Worm (Caenorhabditis elegans): Measurements from ENCODE around the gene lro-1.

- TF ChIP-seq egl-27 (tag; optimal IDR thresholded peaks at IDR 0.05) (no peak), pha-4 (tag; optimal IDR thresholded peaks at IDR 0.05) (peak; percentile 25), unc-62 (GFP tag; optimal IDR thresholded peaks at IDR 0.05) (no peak), snpc-4 (tag; optimal IDR thresholded peaks at IDR 0.05) (no peak), ceh-82 (tag; optimal IDR thresholded peaks at IDR 0.05) (no peak), aly-2 (tag; optimal IDR thresholded peaks at IDR 0.05) (no peak), ceh-28 (tag; optimal IDR thresholded peaks at IDR 0.05) (no peak), skn-1 (tag; optimal IDR thresholded peaks at IDR 0.05) (no peak), fos-1 (tag; optimal IDR thresholded peaks at IDR 0.05) (no peak), jun-1 (tag; optimal IDR thresholded peaks at IDR 0.05) (no peak)
Measured at ce11 chrX:6245499-6245898, 26.4 kb upstream of the lro-1 start.

Measured in whole organism, L3 larva.